Fruit fly (Drosophila melanogaster) whole organism, prepupa: Measurements from ENCODE around the gene Sfp33A4.

Source experiments
- Blimp-1 ChIP-seq: fragments of 200-800 bp; sonication (Bioruptor generic); optimal IDR thresholded peaks from 3 replicates; lab custom pipeline; 2017; ENCODE audit warnings: missing biosample characterization, missing genetic modification characterization, mild to moderate bottlenecking, moderate library complexity, missing genetic modification reagents
- CG34406 ChIP-seq: fragments of 200-800 bp; sonication (Bioruptor generic); optimal IDR thresholded peaks from 3 replicates; lab custom pipeline; 2016; ENCODE audit warnings: missing biosample characterization, missing genetic modification characterization
- CG6276 ChIP-seq: fragments of 200-800 bp; sonication (Bioruptor generic); optimal IDR thresholded peaks from 2 replicates; lab custom pipeline; 2017; ENCODE audit warnings: missing biosample characterization, mild to moderate bottlenecking, missing genetic modification characterization
- CG6854 ChIP-seq: fragments of 200-800 bp; sonication (Bioruptor generic); optimal IDR thresholded peaks from 2 replicates; lab custom pipeline; 2017; ENCODE audit warnings: missing biosample characterization, mild to moderate bottlenecking, missing genetic modification characterization
- CG8632 ChIP-seq: fragments of 200-800 bp; sonication (Bioruptor generic); optimal IDR thresholded peaks from 3 replicates; lab custom pipeline; 2016; ENCODE audit warnings: missing biosample characterization, missing genetic modification characterization
- Eip75B ChIP-seq: fragments of 200-800 bp; sonication (Bioruptor generic); optimal IDR thresholded peaks from 3 replicates; lab custom pipeline; 2016; ENCODE audit warnings: missing biosample characterization, missing genetic modification characterization
- Eip93F ChIP-seq: fragments of 200-800 bp; sonication (Bioruptor generic); optimal IDR thresholded peaks from 2 replicates; lab custom pipeline; 2016; ENCODE audit warnings: missing biosample characterization, mild to moderate bottlenecking, missing genetic modification characterization
- Ets21C ChIP-seq: fragments of 200-800 bp; sonication (Bioruptor generic); optimal IDR thresholded peaks from 3 replicates; lab custom pipeline; 2016; ENCODE audit warnings: missing biosample characterization, missing genetic modification characterization
- Hr39 ChIP-seq: fragments of 200-800 bp; sonication (Bioruptor generic); optimal IDR thresholded peaks from 2 replicates; lab custom pipeline; 2016; ENCODE audit warnings: missing biosample characterization, missing genetic modification characterization
- Sox102F ChIP-seq: fragments of 200-800 bp; sonication (Bioruptor generic); optimal IDR thresholded peaks from 2 replicates; lab custom pipeline; 2016; ENCODE audit warnings: missing biosample characterization, mild to moderate bottlenecking, missing genetic modification characterization
- dac ChIP-seq: fragments of 200-800 bp; sonication (Bioruptor generic); optimal IDR thresholded peaks from 2 replicates; lab custom pipeline; 2017; ENCODE audit warnings: missing biosample characterization, mild to moderate bottlenecking, missing genetic modification characterization
- net ChIP-seq: fragments of 200-800 bp; sonication (Bioruptor generic); optimal IDR thresholded peaks from 3 replicates; lab custom pipeline; 2016; ENCODE audit warnings: missing biosample characterization, missing genetic modification characterization
- ss ChIP-seq, 2 experiments: fragments of 200-800 bp; sonication (Bioruptor generic); optimal IDR thresholded peaks; 2 replicates in 1 of 2; 3 replicates in 1 of 2; lab custom pipeline; 2017 to 2018; ENCODE audit warnings: mild to moderate bottlenecking in 2 of 2, missing biosample characterization in 2 of 2, missing genetic modification characterization in 2 of 2, moderate library complexity in 1 of 2
- topi ChIP-seq: fragments of 200-800 bp; sonication (Bioruptor generic); optimal IDR thresholded peaks from 3 replicates; lab custom pipeline; 2016; ENCODE audit warnings: missing biosample characterization, missing genetic modification characterization

dm6 chr2L:11788034-11788433, 49.0 kb upstream of the Sfp33A4 start, which contains the start of gene CG14931:
- TF ChIP-seq CG8632 (GFP tag; lab: Kevin White, UChicago): no peak
- no peak for TF ChIP-seq topi (GFP tag; lab: Kevin White, UChicago)
- no peak for TF ChIP-seq Eip75B (GFP tag; lab: Kevin White, UChicago)
- no peak for TF ChIP-seq CG6854 (GFP tag; lab: Kevin White, UChicago)
- no peak for TF ChIP-seq Blimp-1
- TF ChIP-seq dac (GFP tag; lab: Kevin White, UChicago): no peak
- TF ChIP-seq ss (GFP tag; optimal IDR thresholded peaks at IDR 0.05; lab: Kevin White, UChicago): no peak
- TF ChIP-seq Sox102F (GFP tag; lab: Kevin White, UChicago): no peak
- TF ChIP-seq Hr39 (GFP tag; lab: Kevin White, UChicago): no peak
- TF ChIP-seq Eip93F: no peak
- TF ChIP-seq Ets21C (GFP tag; lab: Kevin White, UChicago): no peak
- no peak for TF ChIP-seq CG34406 (GFP tag; lab: Kevin White, UChicago)
- TF ChIP-seq CG6276 (GFP tag; lab: Kevin White, UChicago): no peak
- TF ChIP-seq net (GFP tag; lab: Kevin White, UChicago): no peak
